Fruit fly (Drosophila melanogaster) whole organism, pupa: ENCODE data around the gene CG6923.

Experiments used
- CG10348 ChIP-seq: fragments of 200-800 bp; sonication (Bioruptor generic); IDR thresholded peaks from 2 replicates; pipeline ENCODE4 v1.3.6; 2022; ENCODE audit warnings: missing biosample characterization, missing genetic modification characterization
- CG12605 ChIP-seq: fragments of 200-800 bp; sonication (Bioruptor generic); IDR thresholded peaks from 2 replicates; pipeline ENCODE4 v1.3.6; 2022; ENCODE audit warnings: missing biosample characterization, missing genetic modification characterization
- CG13204 ChIP-seq: fragments of 200-800 bp; sonication (Bioruptor generic); optimal IDR thresholded peaks from 2 replicates; lab custom pipeline; 2018; ENCODE audit warnings: missing biosample characterization, mild to moderate bottlenecking, missing genetic modification characterization, moderate library complexity
- CG14655 ChIP-seq: fragments of 200-800 bp; sonication (Bioruptor generic); optimal IDR thresholded peaks from 3 replicates; lab custom pipeline; 2017; ENCODE audit warnings: mild to moderate bottlenecking, missing biosample characterization, missing genetic modification reagents, missing genetic modification characterization
- CG15710 ChIP-seq: fragments of 200-800 bp; sonication (Bioruptor generic); optimal IDR thresholded peaks from 2 replicates; lab custom pipeline; 2018; ENCODE audit warnings: missing biosample characterization, mild to moderate bottlenecking, missing genetic modification characterization, moderate library complexity
- CG17806 ChIP-seq: fragments of 200-800 bp; sonication (Bioruptor generic); optimal IDR thresholded peaks from 2 replicates; lab custom pipeline; 2018; ENCODE audit warnings: missing biosample characterization, mild to moderate bottlenecking, missing genetic modification characterization, moderate library complexity
- CG32121 ChIP-seq: fragments of 200-800 bp; sonication (Bioruptor generic); IDR thresholded peaks from 2 replicates; pipeline ENCODE4 v1.3.6; 2022; ENCODE audit warnings: missing biosample characterization, missing genetic modification characterization
- CG34367 ChIP-seq: fragments of 200-800 bp; sonication (Bioruptor generic); optimal IDR thresholded peaks from 2 replicates; lab custom pipeline; 2018; ENCODE audit warnings: missing biosample characterization, mild to moderate bottlenecking, missing genetic modification characterization
- CG4496 ChIP-seq: fragments of 200-800 bp; sonication (Bioruptor generic); IDR thresholded peaks from 3 replicates; pipeline ENCODE4 v1.3.6; 2022; ENCODE audit warnings: missing biosample characterization, missing genetic modification characterization
- CG8159 ChIP-seq: fragments of 200-800 bp; sonication (Bioruptor generic); optimal IDR thresholded peaks from 3 replicates; lab custom pipeline; 2018; ENCODE audit warnings: missing biosample characterization, mild to moderate bottlenecking, missing genetic modification characterization, moderate library complexity
- CG8301 ChIP-seq: fragments of 200-800 bp; sonication (Bioruptor generic); optimal IDR thresholded peaks from 2 replicates; lab custom pipeline; 2018; ENCODE audit warnings: missing biosample characterization, mild to moderate bottlenecking, missing genetic modification characterization
- CG9948 ChIP-seq: fragments of 200-800 bp; sonication (Bioruptor generic); optimal IDR thresholded peaks from 2 replicates; lab custom pipeline; 2018; ENCODE audit warnings: missing biosample characterization, mild to moderate bottlenecking, missing genetic modification characterization, moderate library complexity
- D1 ChIP-seq: fragments of 200-800 bp; sonication (Bioruptor generic); optimal IDR thresholded peaks from 2 replicates; lab custom pipeline; 2018; ENCODE audit warnings: missing biosample characterization, mild to moderate bottlenecking, missing genetic modification characterization, moderate library complexity
- EcR ChIP-seq: fragments of 200-800 bp; sonication (Bioruptor generic); optimal IDR thresholded peaks from 3 replicates; lab custom pipeline; 2019; ENCODE audit warnings: missing biosample characterization, missing genetic modification characterization, mild to moderate bottlenecking, moderate library complexity, missing genetic modification reagents
- Ets98B ChIP-seq: fragments of 200-800 bp; sonication (Bioruptor generic); IDR thresholded peaks from 2 replicates; pipeline ENCODE4 v1.3.6; 2022; ENCODE audit warnings: missing biosample characterization, missing genetic modification characterization
- Pif1A ChIP-seq: fragments of 200-800 bp; sonication (Bioruptor generic); optimal IDR thresholded peaks from 3 replicates; lab custom pipeline; 2016; ENCODE audit warnings: missing biosample characterization, missing genetic modification characterization
- Pif1B ChIP-seq: fragments of 200-800 bp; sonication (Bioruptor generic); optimal IDR thresholded peaks from 3 replicates; lab custom pipeline; 2016; ENCODE audit warnings: missing biosample characterization, missing genetic modification characterization
- Snoo ChIP-seq: fragments of 200-800 bp; sonication (Bioruptor generic); optimal IDR thresholded peaks from 3 replicates; lab custom pipeline; 2017; ENCODE audit warnings: missing biosample characterization, mild to moderate bottlenecking, missing genetic modification characterization, inconsistent platforms
- fd96Ca ChIP-seq: fragments of 200-800 bp; sonication (Bioruptor generic); IDR thresholded peaks from 3 replicates; pipeline ENCODE4 v1.3.6; 2022; ENCODE audit warnings: missing biosample characterization, missing genetic modification characterization
- gl ChIP-seq: fragments of 200-800 bp; sonication (Bioruptor generic); optimal IDR thresholded peaks from 2 replicates; lab custom pipeline; 2018; ENCODE audit warnings: missing biosample characterization, mild to moderate bottlenecking, missing genetic modification characterization
- rn ChIP-seq: fragments of 200-800 bp; sonication (Bioruptor generic); IDR thresholded peaks from 2 replicates; pipeline ENCODE4 v1.3.6; 2022; ENCODE audit warnings: missing biosample characterization, missing genetic modification characterization

CG6923 gene

dm6 chr3R:11700314-11700713 lies 49.5 kb downstream of the CG6923 start, which contains the start of gene CG14718:
TSS of gene CG14718 (plus strand) at chr3R:11700614.
- no peak for TF ChIP-seq CG14655 (GFP tag; lab: Kevin White, UChicago)
- no peak for TF ChIP-seq CG8301 (tag; lab: Kevin White, UChicago)
- no peak for TF ChIP-seq Pif1B (GFP tag; lab: Kevin White, UChicago)
- TF ChIP-seq Pif1A = no peak
- no peak for TF ChIP-seq Snoo (tag; lab: Kevin White, UChicago)
- no peak for TF ChIP-seq CG17806 (tag; lab: Kevin White, UChicago)
- TF ChIP-seq EcR (GFP tag; lab: Kevin White, UChicago) = no peak
- no peak for TF ChIP-seq CG4496 (GFP tag; lab: Robert Waterston, UW)
- TF ChIP-seq rn (GFP tag; lab: Robert Waterston, UW) = no peak
- TF ChIP-seq gl (tag; lab: Kevin White, UChicago) = no peak
- no peak for TF ChIP-seq CG15710 (tag; lab: Kevin White, UChicago)
- no peak for TF ChIP-seq CG34367
- no peak for TF ChIP-seq CG9948 (tag; lab: Kevin White, UChicago)
- TF ChIP-seq CG32121 = no peak
- TF ChIP-seq, all 21 proteins: peak for 0

dm6 chr3R:11696209-11696608 lies 53.6 kb downstream of the CG6923 start, which contains the start of gene CG14717:
TSS of gene CG14717 (plus strand) at chr3R:11696509.
- TF ChIP-seq CG10348 (GFP tag; lab: Robert Waterston, UW) (no peak), CG12605 (no peak), D1 (tag; lab: Kevin White, UChicago) (no peak), fd96Ca (GFP tag; lab: Robert Waterston, UW) (no peak), CG15710 (tag; lab: Kevin White, UChicago) (no peak)

dm6 chr3R:11694311-11695305 lies 55.2 kb downstream of the CG6923 start, which contains the start of gene Fer3:
TSS of gene Fer3 (minus strand) at chr3R:11694311.
- TF ChIP-seq Ets98B (no peak), CG12605 (0 out of 2 replicates have a peak, but pooled peaks have one; percentile 38), Snoo (tag; lab: Kevin White, UChicago) (no peak), CG14655 (GFP tag; lab: Kevin White, UChicago) (no peak), CG15710 (tag; lab: Kevin White, UChicago) (peak; percentile 31), gl (tag; lab: Kevin White, UChicago) (no peak), CG8159 (tag; lab: Kevin White, UChicago) (peak; percentile 39), CG34367 (peak; percentile 5), fd96Ca (GFP tag; lab: Robert Waterston, UW) (no peak), CG13204 (no peak), Pif1B (GFP tag; lab: Kevin White, UChicago) (no peak)
